Worm (Caenorhabditis elegans) whole organism, mixed stage, embryonic: ENCODE data around the gene srab-11.
A peak's percentile ranks its signal among the peaks of the same experiment; 100 is the strongest.

Source experiments
- ceh-39 ChIP-seq: fragments of 150-350 bp; optimal IDR thresholded peaks from 2 replicates; lab custom pipeline; 2014; ENCODE audit warnings: missing biosample characterization, missing genetic modification characterization
- ceh-43 ChIP-seq: fragments of 200-800 bp; sonication (Bioruptor generic); optimal IDR thresholded peaks from 2 replicates; lab custom pipeline; 2018; ENCODE audit warnings: mild to moderate bottlenecking, missing genetic modification characterization, moderate library complexity, missing compliant biosample characterization
- ceh-83 ChIP-seq: fragments of 200-800 bp; sonication (Bioruptor generic); optimal IDR thresholded peaks from 2 replicates; lab custom pipeline; 2018; ENCODE audit warnings: mild to moderate bottlenecking, missing genetic modification characterization, missing compliant biosample characterization
- ces-1 ChIP-seq: fragments of 150-350 bp; optimal IDR thresholded peaks from 2 replicates; lab custom pipeline; 2014; ENCODE audit warnings: missing biosample characterization, missing genetic modification reagents, missing genetic modification characterization
- cnd-1 ChIP-seq: fragments of 200-800 bp; sonication (Bioruptor generic); optimal IDR thresholded peaks from 2 replicates; lab custom pipeline; 2018; ENCODE audit warnings: mild to moderate bottlenecking, missing genetic modification characterization, missing compliant biosample characterization
- drap-1 ChIP-seq: fragments of 200-800 bp; sonication (Bioruptor generic); optimal IDR thresholded peaks from 3 replicates; lab custom pipeline; 2018; ENCODE audit warnings: mild to moderate bottlenecking, missing genetic modification characterization, missing compliant biosample characterization
- elt-1 ChIP-seq: sonication (generic microtip); optimal IDR thresholded peaks from 2 replicates; lab custom pipeline; 2017; ENCODE audit warnings: missing genetic modification characterization, mild to moderate bottlenecking, missing compliant biosample characterization, antibody characterized with exemption, moderate library complexity, borderline replicate concordance; ENCODE audit not compliant: insufficient read depth
- elt-3 ChIP-seq: fragments of 150-350 bp; optimal IDR thresholded peaks from 2 replicates; lab custom pipeline; 2014; ENCODE audit warnings: missing biosample characterization, missing genetic modification characterization
- flh-1 ChIP-seq: fragments of 200-800 bp; sonication (Bioruptor generic); optimal IDR thresholded peaks from 2 replicates; lab custom pipeline; 2018; ENCODE audit warnings: mild to moderate bottlenecking, missing genetic modification characterization, moderate library complexity, missing compliant biosample characterization
- ham-2 ChIP-seq: fragments of 200-800 bp; sonication (Bioruptor generic); optimal IDR thresholded peaks from 2 replicates; lab custom pipeline; 2018; ENCODE audit warnings: mild to moderate bottlenecking, missing genetic modification characterization, missing compliant biosample characterization
- hlh-1 ChIP-seq: fragments of 150-350 bp; optimal IDR thresholded peaks from 2 replicates; lab custom pipeline; 2014; ENCODE audit warnings: missing biosample characterization, missing genetic modification reagents, missing genetic modification characterization
- lin-13 ChIP-seq: fragments of 150-350 bp; optimal IDR thresholded peaks from 2 replicates; lab custom pipeline; 2014; ENCODE audit warnings: missing biosample characterization, missing genetic modification characterization
- lin-32 ChIP-seq: fragments of 200-800 bp; sonication (Bioruptor generic); optimal IDR thresholded peaks from 2 replicates; lab custom pipeline; 2018; ENCODE audit warnings: mild to moderate bottlenecking, missing genetic modification characterization, missing compliant biosample characterization
- lsy-2 ChIP-seq: fragments of 150-350 bp; optimal IDR thresholded peaks from 2 replicates; lab custom pipeline; 2014; ENCODE audit warnings: missing biosample characterization, missing genetic modification characterization
- mab-5 ChIP-seq: fragments of 150-350 bp; optimal IDR thresholded peaks from 2 replicates; lab custom pipeline; 2014; ENCODE audit warnings: missing biosample characterization, missing genetic modification characterization
- mep-1 ChIP-seq: fragments of 150-350 bp; optimal IDR thresholded peaks from 2 replicates; lab custom pipeline; 2017; ENCODE audit warnings: missing biosample characterization, missing genetic modification reagents, missing genetic modification characterization, inconsistent platforms
- mls-2 ChIP-seq: sonication (generic microtip); optimal IDR thresholded peaks from 2 replicates; lab custom pipeline; 2016; ENCODE audit warnings: mild to moderate bottlenecking, missing genetic modification characterization, moderate library complexity, missing compliant biosample characterization
- nhr-12 ChIP-seq: fragments of 150-350 bp; optimal IDR thresholded peaks from 2 replicates; lab custom pipeline; 2014; ENCODE audit warnings: missing biosample characterization, missing genetic modification characterization
- nhr-2 ChIP-seq: fragments of 150-350 bp; optimal IDR thresholded peaks from 2 replicates; lab custom pipeline; 2014; ENCODE audit warnings: missing biosample characterization, missing genetic modification characterization
- nhr-237 ChIP-seq: fragments of 150-350 bp; optimal IDR thresholded peaks from 2 replicates; lab custom pipeline; 2014; ENCODE audit warnings: missing biosample characterization, missing genetic modification characterization
- nhr-28 ChIP-seq: fragments of 150-350 bp; optimal IDR thresholded peaks from 2 replicates; lab custom pipeline; 2014; ENCODE audit warnings: missing biosample characterization, missing genetic modification characterization
- nhr-76 ChIP-seq: sonication (generic microtip); optimal IDR thresholded peaks from 2 replicates; lab custom pipeline; 2017; ENCODE audit warnings: missing biosample characterization, missing genetic modification characterization
- pha-4 ChIP-seq: fragments of 150-350 bp; optimal IDR thresholded peaks from 2 replicates; lab custom pipeline; 2018; ENCODE audit warnings: missing biosample characterization, missing genetic modification reagents, missing genetic modification characterization
- sem-2 ChIP-seq: fragments of 200-800 bp; sonication (Bioruptor generic); optimal IDR thresholded peaks from 2 replicates; lab custom pipeline; 2018; ENCODE audit warnings: mild to moderate bottlenecking, missing genetic modification characterization, missing compliant biosample characterization
- snpc-4 ChIP-seq: fragments of 150-350 bp; optimal IDR thresholded peaks from 2 replicates; lab custom pipeline; 2014; ENCODE audit warnings: missing biosample characterization, missing genetic modification characterization
- sptf-1 ChIP-seq: sonication (generic microtip); optimal IDR thresholded peaks from 2 replicates; lab custom pipeline; 2017; ENCODE audit warnings: mild to moderate bottlenecking, missing genetic modification characterization, moderate library complexity, missing compliant biosample characterization
- tbx-8 ChIP-seq: fragments of 200-800 bp; sonication (Bioruptor generic); optimal IDR thresholded peaks from 2 replicates; lab custom pipeline; 2018; ENCODE audit warnings: mild to moderate bottlenecking, missing genetic modification characterization, moderate library complexity, missing compliant biosample characterization
- unc-120 ChIP-seq: sonication (generic microtip); optimal IDR thresholded peaks from 2 replicates; lab custom pipeline; 2017; ENCODE audit warnings: missing genetic modification characterization, missing compliant biosample characterization; ENCODE audit not compliant: poor library complexity, severe bottlenecking
- unc-39 ChIP-seq: fragments of 150-350 bp; optimal IDR thresholded peaks from 2 replicates; lab custom pipeline; 2014; ENCODE audit warnings: missing biosample characterization, missing genetic modification characterization
- unc-62 ChIP-seq: fragments of 150-350 bp; optimal IDR thresholded peaks from 2 replicates; lab custom pipeline; 2014; ENCODE audit warnings: missing biosample characterization, missing genetic modification reagents, missing genetic modification characterization
- zip-8 ChIP-seq: fragments of 150-350 bp; optimal IDR thresholded peaks from 2 replicates; lab custom pipeline; 2014; ENCODE audit warnings: missing biosample characterization, missing genetic modification characterization
- ztf-11 ChIP-seq: fragments of 150-350 bp; optimal IDR thresholded peaks from 2 replicates; lab custom pipeline; 2014; ENCODE audit warnings: missing biosample characterization, missing genetic modification characterization

The srab-11 gene

DNA sequence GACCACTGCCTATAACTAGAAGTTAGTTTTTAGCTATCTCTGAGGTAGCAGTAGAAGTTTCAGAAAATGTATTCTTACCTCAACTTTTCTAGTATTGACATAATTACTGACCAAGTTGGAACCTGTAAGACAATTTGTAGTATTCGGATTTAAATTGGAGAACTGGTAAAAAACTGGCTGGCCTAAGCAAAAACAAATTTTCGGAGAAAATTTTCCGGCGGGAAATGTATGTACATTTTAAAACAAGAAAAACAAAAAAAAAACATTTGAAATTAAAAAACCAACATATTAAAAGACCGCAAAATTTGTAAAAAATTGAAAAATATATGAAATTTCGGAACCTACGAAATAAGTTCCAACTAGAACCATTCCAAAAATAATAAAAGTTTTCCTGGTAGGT is at the start of gene srab-11:
TSS of gene srab-11 (minus strand) at position 101 of the 400 bp plus-strand sequence.
- TF ChIP-seq lsy-2 (tag; lab: Kevin White, UChicago) (no peak), ceh-43 (GFP tag; lab: Kevin White, UChicago) (no peak), flh-1 (GFP tag; lab: Kevin White, UChicago) (no peak), elt-3 (no peak)

ce11 chrV:3195814-3196213 is 49.0 kb upstream of the srab-11 start:
- TF ChIP-seq ham-2 (GFP tag; lab: Kevin White, UChicago) (no peak), nhr-12 (tag; lab: Kevin White, UChicago) (no peak), snpc-4 (tag; lab: Kevin White, UChicago) (no peak), mep-1 (tag; lab: Kevin White, UChicago) (no peak), nhr-237 (tag; lab: Kevin White, UChicago) (no peak), pha-4 (tag; lab: Kevin White, UChicago) (no peak), mls-2 (tag; lab: Kevin White, UChicago) (no peak), ztf-11 (no peak), lin-13 (tag; lab: Kevin White, UChicago) (no peak), zip-8 (tag; lab: Kevin White, UChicago) (no peak), nhr-28 (tag; lab: Kevin White, UChicago) (no peak), mab-5 (no peak), unc-39 (tag; lab: Kevin White, UChicago) (no peak), nhr-76 (tag; lab: Kevin White, UChicago) (no peak), ceh-43 (GFP tag; lab: Kevin White, UChicago) (no peak), lin-32 (GFP tag; lab: Kevin White, UChicago) (no peak), ceh-39 (no peak)

DNA sequence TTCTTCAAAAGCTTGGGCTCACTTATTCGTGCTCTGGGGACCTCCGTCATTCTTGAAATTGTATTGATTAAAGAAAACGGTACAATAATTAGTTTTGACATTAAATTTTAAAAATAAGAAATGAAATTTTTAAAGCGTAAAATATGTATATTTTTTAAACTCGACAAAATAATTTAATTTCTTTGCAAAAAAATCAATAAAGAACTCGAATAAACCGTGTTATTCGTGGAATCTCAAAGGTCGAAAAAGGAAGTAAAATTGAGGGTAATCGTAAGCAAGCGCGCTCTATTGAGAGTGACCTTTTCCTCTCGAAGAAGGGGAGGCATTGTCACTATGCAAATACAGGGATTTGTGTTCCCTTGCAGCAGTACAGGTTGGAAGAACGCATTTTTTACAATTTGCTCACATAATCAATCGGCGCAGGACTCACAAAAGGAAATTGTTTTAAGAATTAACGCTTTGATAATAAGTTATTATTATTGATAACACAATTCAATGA is 48.2 kb upstream of the srab-11 start, which contains the start of gene Y73C8B.2:
TSS of gene Y73C8B.2 (minus strand) at position 51 of the 499 bp plus-strand sequence.
- TF ChIP-seq pha-4 (tag; lab: Kevin White, UChicago) (peak; percentile 6), lin-13 (tag; lab: Kevin White, UChicago) (peak; percentile 16), mep-1 (tag; lab: Kevin White, UChicago) (peak; percentile 53), ztf-11 (no peak)
- TF ChIP-seq, all 35 proteins: peak for 3

ce11 chrV:3193091-3193608 is 46.3 kb upstream of the srab-11 start, which contains the start of the genes Y73C8B.3 and Y73C8B.9:
Gene Y73C8B.3 (minus strand): TSS chrV:3193237.
Gene Y73C8B.9 (plus strand): TSS chrV:3193558.
- TF ChIP-seq tbx-8 (GFP tag; lab: Kevin White, UChicago) (no peak), nhr-2 (tag; lab: Kevin White, UChicago) (no peak), elt-1 (no peak), nhr-28 (tag; lab: Kevin White, UChicago) (peak; percentile 4), elt-3 (peak; percentile 46), ces-1 (GFP tag; lab: Kevin White, UChicago) (no peak)

ce11 chrV:3188043-3188442 is 41.2 kb upstream of the srab-11 start, which contains the start of gene lag-2:
Gene lag-2 (plus strand): TSS chrV:3188343.
- TF ChIP-seq pha-4 (tag; lab: Kevin White, UChicago) (no peak), mls-2 (tag; lab: Kevin White, UChicago) (no peak), lsy-2 (tag; lab: Kevin White, UChicago) (no peak), drap-1 (GFP tag; lab: Kevin White, UChicago) (no peak), nhr-12 (tag; lab: Kevin White, UChicago) (no peak), cnd-1 (tag; lab: Kevin White, UChicago) (no peak), unc-120 (tag; lab: Kevin White, UChicago) (no peak), elt-3 (no peak), hlh-1 (tag; lab: Kevin White, UChicago) (no peak), sem-2 (no peak), elt-1 (no peak), nhr-237 (tag; lab: Kevin White, UChicago) (no peak)

- TF ChIP-seq unc-62 (no peak), mls-2 (tag; lab: Kevin White, UChicago) (no peak), ceh-39 (no peak), nhr-2 (tag; lab: Kevin White, UChicago) (no peak), elt-3 (no peak), mab-5 (no peak), ham-2 (GFP tag; lab: Kevin White, UChicago) (no peak), ceh-43 (GFP tag; lab: Kevin White, UChicago) (no peak), sptf-1 (tag; lab: Kevin White, UChicago) (no peak), unc-39 (tag; lab: Kevin White, UChicago) (no peak), elt-1 (no peak), ceh-83 (GFP tag; lab: Kevin White, UChicago) (no peak), mep-1 (tag; lab: Kevin White, UChicago) (no peak), lin-13 (tag; lab: Kevin White, UChicago) (no peak)
Observed at ce11 chrV:3185855-3186254, 39.0 kb upstream of the srab-11 start.
